Fruit fly (Drosophila melanogaster) whole organism, adult: Measurements from ENCODE around the gene pad.
A peak's percentile ranks its signal among the peaks of the same experiment; 100 is the strongest.

Source experiments
- CG11617 ChIP-seq: fragments of 200-800 bp; sonication (Bioruptor generic); optimal IDR thresholded peaks from 2 replicates; lab custom pipeline; 2017; ENCODE audit warnings: mild to moderate bottlenecking, missing biosample characterization, missing genetic modification reagents, missing genetic modification characterization
- CG12768 ChIP-seq: fragments of 200-800 bp; sonication (Bioruptor generic); optimal IDR thresholded peaks from 2 replicates; lab custom pipeline; 2017; ENCODE audit warnings: missing biosample characterization, missing genetic modification characterization, mild to moderate bottlenecking, moderate library complexity, missing genetic modification reagents
- CG14711 ChIP-seq: fragments of 200-800 bp; sonication (Bioruptor generic); optimal IDR thresholded peaks from 2 replicates; lab custom pipeline; 2018; ENCODE audit warnings: missing biosample characterization, mild to moderate bottlenecking, missing genetic modification characterization, moderate library complexity
- CG1620 ChIP-seq: fragments of 200-800 bp; sonication (Bioruptor generic); optimal IDR thresholded peaks from 2 replicates; lab custom pipeline; 2016; ENCODE audit warnings: missing biosample characterization, missing genetic modification characterization
- CG33017 ChIP-seq: fragments of 200-800 bp; sonication (Bioruptor generic); optimal IDR thresholded peaks from 2 replicates; lab custom pipeline; 2018; ENCODE audit warnings: missing biosample characterization, mild to moderate bottlenecking, missing genetic modification characterization, moderate library complexity
- CG5204 ChIP-seq: fragments of 200-800 bp; sonication (Bioruptor generic); optimal IDR thresholded peaks from 2 replicates; lab custom pipeline; 2016; ENCODE audit warnings: missing biosample characterization, missing genetic modification characterization
- CG7045 ChIP-seq: fragments of 200-800 bp; sonication (Bioruptor generic); optimal IDR thresholded peaks from 2 replicates; lab custom pipeline; 2017; ENCODE audit warnings: missing biosample characterization, mild to moderate bottlenecking, missing genetic modification characterization
- CG7101 ChIP-seq: fragments of 200-800 bp; sonication (Bioruptor generic); optimal IDR thresholded peaks from 2 replicates; lab custom pipeline; 2018; ENCODE audit warnings: missing biosample characterization, mild to moderate bottlenecking, missing genetic modification characterization, moderate library complexity
- Clk ChIP-seq: fragments of 200-800 bp; sonication (Bioruptor generic); optimal IDR thresholded peaks from 2 replicates; lab custom pipeline; 2017; ENCODE audit warnings: missing biosample characterization, missing genetic modification characterization
- Crg-1 ChIP-seq: fragments of 200-800 bp; sonication (Bioruptor generic); optimal IDR thresholded peaks from 2 replicates; lab custom pipeline; 2016; ENCODE audit warnings: missing biosample characterization, missing genetic modification characterization
- Hr96 ChIP-seq: fragments of 200-800 bp; sonication (Bioruptor generic); optimal IDR thresholded peaks from 2 replicates; lab custom pipeline; 2016; ENCODE audit warnings: missing biosample characterization, missing genetic modification characterization
- Mnt ChIP-seq: fragments of 200-800 bp; sonication (Bioruptor generic); optimal IDR thresholded peaks from 2 replicates; lab custom pipeline; 2016; ENCODE audit warnings: missing biosample characterization, mild to moderate bottlenecking, missing genetic modification characterization
- bab1 ChIP-seq: fragments of 200-800 bp; sonication (Bioruptor generic); optimal IDR thresholded peaks from 3 replicates; lab custom pipeline; 2019; ENCODE audit warnings: missing biosample characterization, mild to moderate bottlenecking, missing genetic modification characterization, moderate library complexity
- cic ChIP-seq: fragments of 200-800 bp; sonication (Bioruptor generic); optimal IDR thresholded peaks from 2 replicates; lab custom pipeline; 2017; ENCODE audit warnings: missing biosample characterization, mild to moderate bottlenecking, missing genetic modification characterization, moderate library complexity
- cnc ChIP-seq, 2 experiments: fragments of >200 bp; optimal IDR thresholded peaks; 2 replicates each; lab custom pipeline; 2017
- kay ChIP-seq: fragments of 200-800 bp; sonication (Bioruptor generic); peaks from one replicate; lab custom pipeline; 2016; ENCODE audit warnings: missing biosample characterization, missing genetic modification characterization, borderline replicate concordance
- ovo ChIP-seq: fragments of 200-800 bp; sonication (Bioruptor generic); optimal IDR thresholded peaks from 2 replicates; lab custom pipeline; 2016; ENCODE audit warnings: missing biosample characterization, missing genetic modification characterization
- pad ChIP-seq: fragments of 200-800 bp; sonication (Bioruptor generic); optimal IDR thresholded peaks from 3 replicates; lab custom pipeline; 2017; ENCODE audit warnings: missing biosample characterization, missing genetic modification characterization, mild to moderate bottlenecking, moderate library complexity, missing genetic modification reagents
- tj ChIP-seq: fragments of 200-800 bp; sonication (Bioruptor generic); optimal IDR thresholded peaks from 3 replicates; lab custom pipeline; 2017; ENCODE audit warnings: missing biosample characterization, mild to moderate bottlenecking, missing genetic modification characterization, moderate library complexity
- toe ChIP-seq: fragments of 200-800 bp; sonication (Bioruptor generic); optimal IDR thresholded peaks from 2 replicates; lab custom pipeline; 2016; ENCODE audit warnings: missing biosample characterization, missing genetic modification characterization

Gene pad

dm6 chr3R:16341817-16342374 lies at the start of gene pad, which contains the start of gene SF2:
Gene pad, plus strand, starts transcription at chr3R:16342318.
Gene SF2, minus strand, starts transcription at chr3R:16341988.
- TF ChIP-seq bab1 (GFP tag; lab: Kevin White, UChicago) (peak; percentile 89), tj (peak; percentile 63), Crg-1 (GFP tag; lab: Kevin White, UChicago) (peak; percentile 87), CG12768 (GFP tag; lab: Kevin White, UChicago) (peak; percentile 53), CG14711 (tag; lab: Kevin White, UChicago) (peak; percentile 77), toe (peak; percentile 94), cnc (optimal IDR thresholded peaks at IDR 0.05; lab: Kevin White, UChicago) (no peak), CG1620 (GFP tag; lab: Kevin White, UChicago) (peak; percentile 92), Mnt (GFP tag; lab: Kevin White, UChicago) (peak; percentile 90), Clk (peak; percentile 73), cic (GFP tag; lab: Kevin White, UChicago) (peak; percentile 53), Hr96 (GFP tag; lab: Kevin White, UChicago) (peak; percentile 86), CG11617 (peak; percentile 87), CG7101 (tag; lab: Kevin White, UChicago) (peak; percentile 83), CG33017 (tag; lab: Kevin White, UChicago) (no peak), CG7045 (peak; percentile 82), pad (GFP tag; lab: Kevin White, UChicago) (peak; percentile 85), CG5204 (GFP tag; lab: Kevin White, UChicago) (peak; percentile 90), kay (GFP tag; lab: Kevin White, UChicago) (peak; percentile 84), ovo (GFP tag; lab: Kevin White, UChicago) (peak; percentile 90)

dm6 chr3R:16295513-16296123 lies 46.5 kb upstream of the pad start:
- TF ChIP-seq Crg-1 (GFP tag; lab: Kevin White, UChicago) (no peak), CG11617 (no peak), toe (no peak)

DNA sequence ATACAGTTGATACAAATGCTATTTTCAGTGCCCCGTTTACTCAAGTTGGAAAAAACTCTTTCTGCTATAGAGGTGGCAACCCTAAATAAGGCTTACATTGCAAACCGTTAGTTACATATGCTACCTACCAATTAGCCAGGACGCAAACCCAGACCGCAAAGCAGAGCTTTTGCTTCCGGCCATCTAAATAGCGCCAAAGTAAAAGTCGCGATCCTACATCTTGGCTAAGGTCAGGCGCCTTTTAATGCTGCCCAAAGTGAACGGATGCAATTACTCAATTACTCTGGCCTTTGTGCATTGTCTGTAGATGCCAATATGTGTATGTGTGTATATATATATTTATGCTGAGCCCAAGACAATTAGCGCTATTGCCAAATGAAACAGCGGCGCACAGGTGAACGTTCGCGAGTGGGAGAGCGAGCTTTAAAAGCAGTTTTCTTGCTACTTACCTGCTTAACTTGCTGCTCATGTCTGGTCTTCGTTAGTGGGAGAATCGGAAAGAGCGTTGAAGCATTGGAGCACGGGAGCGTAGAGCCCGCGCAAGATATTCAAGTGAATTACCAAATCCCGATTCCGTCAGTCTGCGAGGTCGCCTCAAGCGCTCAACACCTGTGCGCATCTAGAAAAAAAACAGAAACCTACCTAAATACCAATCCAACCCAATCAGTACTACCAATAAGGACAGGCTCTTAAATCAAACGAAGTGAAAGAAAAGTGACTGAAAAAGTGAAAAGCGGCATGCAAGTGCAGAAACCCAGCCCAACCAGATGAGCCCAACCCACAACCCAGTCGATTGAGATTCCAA lies 36.7 kb upstream of the pad start, which contains the start of gene Zip89B:
Gene Zip89B (plus strand): TSS at position 574 of the 805 bp plus-strand sequence.
- TF ChIP-seq CG33017 (tag; lab: Kevin White, UChicago) (peak; percentile 36), ovo (GFP tag; lab: Kevin White, UChicago) (peak; percentile 93), kay (GFP tag; lab: Kevin White, UChicago) (no peak), bab1 (GFP tag; lab: Kevin White, UChicago) (peak; percentile 0), tj (peak; percentile 89), Crg-1 (GFP tag; lab: Kevin White, UChicago) (peak; percentile 6), CG7045 (no peak), pad (GFP tag; lab: Kevin White, UChicago) (no peak), Clk (no peak), CG14711 (tag; lab: Kevin White, UChicago) (peak; percentile 76), CG12768 (GFP tag; lab: Kevin White, UChicago) (no peak), cnc (optimal IDR thresholded peaks at IDR 0.05; lab: Kevin White, UChicago) (no peak), CG7101 (tag; lab: Kevin White, UChicago) (no peak), CG1620 (GFP tag; lab: Kevin White, UChicago) (no peak), CG5204 (GFP tag; lab: Kevin White, UChicago) (no peak), cic (GFP tag; lab: Kevin White, UChicago) (peak; percentile 34), toe (no peak), Mnt (GFP tag; lab: Kevin White, UChicago) (peak; percentile 7), Hr96 (GFP tag; lab: Kevin White, UChicago) (no peak), CG11617 (no peak)

dm6 chr3R:16308057-16308456 lies 34.1 kb upstream of the pad start:
- no peak for TF ChIP-seq CG7045
- TF ChIP-seq CG11617 = no peak
- no peak for TF ChIP-seq CG1620 (GFP tag; lab: Kevin White, UChicago)
- no peak for TF ChIP-seq CG33017 (tag; lab: Kevin White, UChicago)
- no peak for TF ChIP-seq Mnt (GFP tag; lab: Kevin White, UChicago)
- TF ChIP-seq kay (GFP tag; lab: Kevin White, UChicago) = no peak
- TF ChIP-seq bab1 (GFP tag; lab: Kevin White, UChicago) = no peak
- no peak for TF ChIP-seq toe
- TF ChIP-seq tj = no peak
- no peak for TF ChIP-seq Clk
- no peak for TF ChIP-seq CG5204 (GFP tag; lab: Kevin White, UChicago)
- no peak for TF ChIP-seq ovo (GFP tag; lab: Kevin White, UChicago)
- no peak for TF ChIP-seq CG7101 (tag; lab: Kevin White, UChicago)
- no peak for TF ChIP-seq pad (GFP tag; lab: Kevin White, UChicago)
- no peak for TF ChIP-seq cic (GFP tag; lab: Kevin White, UChicago)
- no peak for TF ChIP-seq Crg-1 (GFP tag; lab: Kevin White, UChicago)

- TF ChIP-seq Crg-1 (GFP tag; lab: Kevin White, UChicago) = no peak
- TF ChIP-seq cic (GFP tag; lab: Kevin White, UChicago) = peak; percentile 20
These were observed 32.6 kb upstream of the pad start for dm6 chr3R:16309302-16310080.
